Worm (Caenorhabditis elegans): ENCODE measurements around the gene M02G9.4.

DNA sequence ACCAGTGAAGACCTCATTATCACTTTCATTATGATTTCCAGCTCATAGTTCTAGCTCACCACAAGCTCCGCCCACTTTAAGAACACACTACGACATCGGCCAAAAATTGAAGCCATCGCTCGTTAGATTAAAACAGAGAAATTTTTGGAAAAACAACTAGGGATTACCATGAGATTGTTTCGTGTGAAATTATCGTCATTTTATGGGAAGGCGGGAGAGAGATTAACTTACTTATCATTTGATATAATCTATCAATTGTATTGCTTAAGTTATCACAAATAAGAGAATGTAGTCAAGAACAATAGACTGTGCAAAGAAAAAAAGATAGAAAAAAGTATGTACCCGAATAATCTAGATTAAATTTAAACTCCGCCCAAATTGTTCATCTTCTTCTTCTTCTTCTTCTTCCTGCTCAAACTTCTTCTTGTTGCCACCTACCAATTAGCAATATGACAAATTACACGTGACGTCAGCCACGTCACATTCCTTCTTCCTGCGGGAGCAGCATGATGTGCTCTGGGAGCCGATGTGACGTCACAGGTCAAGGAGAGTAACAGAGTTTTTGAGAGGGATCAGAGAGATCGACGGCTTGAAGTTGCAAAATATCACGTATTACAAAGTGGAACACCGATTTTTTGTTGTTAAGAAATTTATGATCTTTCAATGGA, 16.9 kb upstream of the M02G9.4 start, which contains the start of gene nep-26:
- no peak for TF ChIP-seq ceh-82 (tag; optimal IDR thresholded peaks at IDR 0.05)
- no peak for TF ChIP-seq elt-1 (tag; optimal IDR thresholded peaks at IDR 0.05)
- TF ChIP-seq unc-62 (GFP tag; optimal IDR thresholded peaks at IDR 0.05) = no peak
- TF ChIP-seq lin-15B (tag; optimal IDR thresholded peaks at IDR 0.05) = no peak
- no peak for TF ChIP-seq nhr-76 (tag; optimal IDR thresholded peaks at IDR 0.05)
- TF ChIP-seq mdl-1 (tag; optimal IDR thresholded peaks at IDR 0.05) = no peak
- no peak for TF ChIP-seq ama-1 (optimal IDR thresholded peaks at IDR 0.05)
- no peak for TF ChIP-seq pqm-1 (tag; optimal IDR thresholded peaks at IDR 0.05)
- TF ChIP-seq nfya-1 (tag; optimal IDR thresholded peaks at IDR 0.05; ENCODE audit: insufficient read depth) = peak; percentile 60
- no peak for TF ChIP-seq tbx-2 (tag; optimal IDR thresholded peaks at IDR 0.05)
